Fruit fly (Drosophila melanogaster) whole organism, embryonic: Measurements from ENCODE around the gene CG9626.

Source experiments
- ATbp ChIP-seq: fragments of 200-800 bp; sonication (Bioruptor generic); optimal IDR thresholded peaks from 2 replicates; lab custom pipeline; 2017; ENCODE audit warnings: missing biosample characterization, mild to moderate bottlenecking, missing genetic modification characterization, missing genetic modification reagents
- B-H2 ChIP-seq: fragments of 200-800 bp; sonication (Bioruptor generic); optimal IDR thresholded peaks from 2 replicates; lab custom pipeline; 2018; ENCODE audit warnings: missing biosample characterization, mild to moderate bottlenecking, missing genetic modification characterization
- C15 ChIP-seq: fragments of 200-800 bp; sonication (Bioruptor generic); IDR thresholded peaks from 3 replicates; pipeline ENCODE4 v1.3.6; 2022; ENCODE audit warnings: missing biosample characterization, missing genetic modification characterization
- CG10267 ChIP-seq: fragments of 200-800 bp; sonication (Bioruptor generic); optimal IDR thresholded peaks from 2 replicates; lab custom pipeline; 2018; ENCODE audit warnings: missing biosample characterization, mild to moderate bottlenecking, missing genetic modification characterization, moderate library complexity
- CG10462 ChIP-seq: fragments of 200-800 bp; sonication (Bioruptor generic); optimal IDR thresholded peaks from 2 replicates; lab custom pipeline; 2016; ENCODE audit warnings: missing biosample characterization, missing genetic modification characterization
- CG11085 ChIP-seq: fragments of 200-800 bp; sonication (Bioruptor generic); IDR thresholded peaks from 2 replicates; pipeline ENCODE4 v1.3.6; 2022; ENCODE audit warnings: missing biosample characterization, missing genetic modification characterization
- CG12391 ChIP-seq: fragments of 200-800 bp; sonication (Bioruptor generic); optimal IDR thresholded peaks from 3 replicates; lab custom pipeline; 2018; ENCODE audit warnings: missing biosample characterization, mild to moderate bottlenecking, missing genetic modification characterization, moderate library complexity
- CG13287 ChIP-seq: fragments of 200-800 bp; sonication (Bioruptor generic); IDR thresholded peaks from 2 replicates; pipeline ENCODE4 v1.3.6; 2022; ENCODE audit warnings: missing biosample characterization, missing genetic modification characterization; ENCODE audit not compliant: partially characterized antibody
- CG14710 ChIP-seq: fragments of 200-800 bp; sonication (Bioruptor generic); optimal IDR thresholded peaks from 3 replicates; lab custom pipeline; 2019; ENCODE audit warnings: missing biosample characterization, mild to moderate bottlenecking, missing genetic modification characterization, moderate library complexity
- CG17186 ChIP-seq: fragments of 200-800 bp; sonication (Bioruptor generic); optimal IDR thresholded peaks from 3 replicates; lab custom pipeline; 2017; ENCODE audit warnings: missing biosample characterization, missing genetic modification reagents, missing genetic modification characterization
- CG17829 ChIP-seq: fragments of 200-800 bp; optimal IDR thresholded peaks from 2 replicates; lab custom pipeline; 2019; ENCODE audit warnings: missing biosample characterization, mild to moderate bottlenecking, missing genetic modification characterization, moderate library complexity
- CG2678 ChIP-seq: fragments of 200-800 bp; sonication (Bioruptor generic); optimal IDR thresholded peaks from 3 replicates; lab custom pipeline; 2019; ENCODE audit warnings: missing biosample characterization, mild to moderate bottlenecking, missing genetic modification characterization, moderate library complexity
- CG30403 ChIP-seq: fragments of 200-800 bp; sonication (Bioruptor generic); optimal IDR thresholded peaks from 3 replicates; lab custom pipeline; 2016; ENCODE audit warnings: missing biosample characterization, missing genetic modification characterization
- CG34376 ChIP-seq: fragments of 200-800 bp; sonication (Bioruptor generic); optimal IDR thresholded peaks from 2 replicates; lab custom pipeline; 2018; ENCODE audit warnings: missing biosample characterization, mild to moderate bottlenecking, missing genetic modification characterization
- CG4404 ChIP-seq: fragments of 200-800 bp; sonication (Bioruptor generic); IDR thresholded peaks from 2 replicates; pipeline ENCODE4 v1.3.6; 2022; ENCODE audit warnings: missing biosample characterization, missing genetic modification characterization
- CG5953 ChIP-seq: fragments of 200-800 bp; sonication (Bioruptor generic); IDR thresholded peaks from 2 replicates; pipeline ENCODE4 v1.3.6; 2022; ENCODE audit warnings: missing biosample characterization, missing genetic modification characterization
- CG6765 ChIP-seq: fragments of 200-800 bp; sonication (Bioruptor generic); optimal IDR thresholded peaks from 3 replicates; lab custom pipeline; 2017; ENCODE audit warnings: missing biosample characterization, mild to moderate bottlenecking, missing genetic modification characterization
- CG9609 ChIP-seq: fragments of 200-800 bp; sonication (Bioruptor generic); optimal IDR thresholded peaks from 3 replicates; lab custom pipeline; 2016; ENCODE audit warnings: missing biosample characterization, missing genetic modification characterization
- CG9727 ChIP-seq: fragments of 200-800 bp; sonication (Bioruptor generic); optimal IDR thresholded peaks from 3 replicates; lab custom pipeline; 2017; ENCODE audit warnings: missing biosample characterization, mild to moderate bottlenecking, missing genetic modification characterization
- Deaf1 ChIP-seq: fragments of 200-800 bp; optimal IDR thresholded peaks from 3 replicates; lab custom pipeline; 2019; ENCODE audit warnings: missing biosample characterization, mild to moderate bottlenecking, missing genetic modification characterization, moderate library complexity
- Dip2 ChIP-seq: fragments of 200-800 bp; sonication (Bioruptor generic); IDR thresholded peaks from 2 replicates; pipeline ENCODE4 v1.3.6; 2022; ENCODE audit warnings: missing biosample characterization, missing genetic modification characterization
- Eip74EF ChIP-seq, 2 experiments: fragments of 200-800 bp in 1 of 2; fragments of >200 bp in 1 of 2; sonication (Bioruptor generic) in 1 of 2; optimal IDR thresholded peaks; 2 replicates each; lab custom pipeline; 2017 to 2019; ENCODE audit warnings: missing biosample characterization in 2 of 2, missing genetic modification characterization in 2 of 2, mild to moderate bottlenecking in 1 of 2, moderate library complexity in 1 of 2
- HLHmδ ChIP-seq: fragments of 200-800 bp; sonication (Bioruptor generic); optimal IDR thresholded peaks from 2 replicates; lab custom pipeline; 2018; ENCODE audit warnings: missing biosample characterization, mild to moderate bottlenecking, missing genetic modification characterization, moderate library complexity
- Hsf ChIP-seq: fragments of 200-800 bp; sonication (Bioruptor generic); optimal IDR thresholded peaks from 3 replicates; lab custom pipeline; 2016; ENCODE audit warnings: missing biosample characterization, missing genetic modification characterization
- NFAT ChIP-seq: fragments of 200-800 bp; sonication (Bioruptor generic); IDR thresholded peaks from 2 replicates; pipeline ENCODE4 v1.3.6; 2022; ENCODE audit warnings: missing biosample characterization, missing genetic modification characterization
- NK7.1 ChIP-seq: fragments of 200-800 bp; sonication (Bioruptor generic); optimal IDR thresholded peaks from 3 replicates; lab custom pipeline; 2016; ENCODE audit warnings: missing biosample characterization, missing genetic modification characterization
- al ChIP-seq: fragments of 200-800 bp; sonication (Bioruptor generic); IDR thresholded peaks from 2 replicates; pipeline ENCODE4 v1.3.6; 2022; ENCODE audit warnings: missing biosample characterization, missing genetic modification characterization
- ap ChIP-seq: fragments of 200-800 bp; sonication (Bioruptor generic); IDR thresholded peaks from 2 replicates; pipeline ENCODE4 v1.3.6; 2022; ENCODE audit warnings: missing biosample characterization, missing genetic modification characterization
- btn ChIP-seq: fragments of 200-800 bp; sonication (Bioruptor generic); optimal IDR thresholded peaks from 2 replicates; lab custom pipeline; 2016; ENCODE audit warnings: missing biosample characterization, missing genetic modification characterization
- cato ChIP-seq: fragments of 200-800 bp; sonication (Bioruptor generic); optimal IDR thresholded peaks from 2 replicates; lab custom pipeline; 2016; ENCODE audit warnings: missing biosample characterization, missing genetic modification characterization, borderline replicate concordance
- chinmo ChIP-seq: fragments of 200-800 bp; sonication (Bioruptor generic); IDR thresholded peaks from 4 replicates; pipeline ENCODE4 v1.3.6; 2022; ENCODE audit warnings: missing biosample characterization, missing genetic modification characterization; ENCODE audit not compliant: partially characterized antibody
- chn ChIP-seq: fragments of 200-800 bp; sonication (Bioruptor generic); optimal IDR thresholded peaks from 2 replicates; lab custom pipeline; 2016; ENCODE audit warnings: missing biosample characterization, missing genetic modification characterization
- ci ChIP-seq: fragments of 200-800 bp; sonication (Bioruptor generic); IDR thresholded peaks from 3 replicates; pipeline ENCODE4 v1.3.6; 2022; ENCODE audit warnings: missing biosample characterization, missing genetic modification characterization
- crp ChIP-seq, 2 experiments: fragments of 200-800 bp; sonication (Bioruptor generic); optimal IDR thresholded peaks; 2 replicates in 1 of 2; 3 replicates in 1 of 2; lab custom pipeline; 2017; ENCODE audit warnings: missing biosample characterization in 2 of 2, missing genetic modification characterization in 2 of 2, mild to moderate bottlenecking in 1 of 2, moderate library complexity in 1 of 2
- dmrt11E ChIP-seq: fragments of 200-800 bp; sonication (Bioruptor generic); optimal IDR thresholded peaks from 3 replicates; lab custom pipeline; 2018; ENCODE audit warnings: missing biosample characterization, mild to moderate bottlenecking, missing genetic modification characterization, moderate library complexity
- eve ChIP-seq, 2 experiments: fragments of >200 bp; optimal IDR thresholded peaks; 2 replicates each; lab custom pipeline; 2017; ENCODE audit warnings: missing biosample characterization in 2 of 2, missing genetic modification characterization in 2 of 2
- fd96Cb ChIP-seq: fragments of 200-800 bp; sonication (Bioruptor generic); optimal IDR thresholded peaks from 2 replicates; lab custom pipeline; 2018; ENCODE audit warnings: missing biosample characterization, mild to moderate bottlenecking, missing genetic modification characterization, moderate library complexity
- fu2 ChIP-seq: fragments of 200-800 bp; sonication (Bioruptor generic); optimal IDR thresholded peaks from 2 replicates; lab custom pipeline; 2016; ENCODE audit warnings: missing biosample characterization, missing genetic modification characterization
- grau ChIP-seq: fragments of 200-800 bp; optimal IDR thresholded peaks from 3 replicates; lab custom pipeline; 2019; ENCODE audit warnings: missing biosample characterization, mild to moderate bottlenecking, missing genetic modification characterization, moderate library complexity
- hb ChIP-seq: fragments of 200-800 bp; sonication (Bioruptor generic); IDR thresholded peaks from 3 replicates; pipeline ENCODE4 v1.3.6; 2022; ENCODE audit warnings: missing biosample characterization, missing genetic modification characterization; ENCODE audit not compliant: partially characterized antibody
- ken ChIP-seq: fragments of 200-800 bp; sonication (Bioruptor generic); IDR thresholded peaks from 3 replicates; pipeline ENCODE4 v1.3.6; 2022; ENCODE audit warnings: missing biosample characterization, missing genetic modification characterization
- lmd ChIP-seq: fragments of 200-800 bp; sonication (Bioruptor generic); IDR thresholded peaks from 2 replicates; pipeline ENCODE4 v1.3.6; 2022; ENCODE audit warnings: missing biosample characterization, missing genetic modification characterization
- nmo ChIP-seq: fragments of 200-800 bp; sonication (Bioruptor generic); optimal IDR thresholded peaks from 2 replicates; lab custom pipeline; 2018; ENCODE audit warnings: missing biosample characterization, mild to moderate bottlenecking, missing genetic modification characterization, moderate library complexity
- org-1 ChIP-seq: fragments of 200-800 bp; sonication (Bioruptor generic); optimal IDR thresholded peaks from 2 replicates; lab custom pipeline; 2017; ENCODE audit warnings: missing biosample characterization, missing genetic modification characterization
- otp ChIP-seq: fragments of 200-800 bp; sonication (Bioruptor generic); IDR thresholded peaks from 3 replicates; pipeline ENCODE4, ENCODE4 v1.3.6; 2022; ENCODE audit warnings: missing biosample characterization, missing genetic modification characterization
- peb ChIP-seq: fragments of 200-800 bp; sonication (Bioruptor generic); IDR thresholded peaks from 2 replicates; pipeline ENCODE4 v1.3.6; 2022; ENCODE audit warnings: missing biosample characterization, missing genetic modification characterization
- sens-2 ChIP-seq: fragments of 200-800 bp; sonication (Bioruptor generic); IDR thresholded peaks from 2 replicates; pipeline ENCODE4 v1.3.6; 2022; ENCODE audit warnings: missing biosample characterization, missing genetic modification characterization
- sr ChIP-seq: fragments of 200-800 bp; sonication (Bioruptor generic); IDR thresholded peaks from 3 replicates; pipeline ENCODE4 v1.3.6; 2022; ENCODE audit warnings: missing biosample characterization, missing genetic modification characterization
- yki ChIP-seq: fragments of >200 bp; optimal IDR thresholded peaks from 3 replicates; lab custom pipeline; 2018
- zen ChIP-seq: fragments of 200-800 bp; sonication (Bioruptor generic); optimal IDR thresholded peaks from 3 replicates; lab custom pipeline; 2018; ENCODE audit warnings: missing biosample characterization, mild to moderate bottlenecking, missing genetic modification characterization, moderate library complexity
- zf30C ChIP-seq: fragments of 200-800 bp; sonication (Bioruptor generic); optimal IDR thresholded peaks from 3 replicates; lab custom pipeline; 2018; ENCODE audit warnings: missing biosample characterization, mild to moderate bottlenecking, missing genetic modification characterization

The CG9626 gene

dm6 chr3R:8336012-8336567 lies 35.3 kb upstream of the CG9626 start (continued):
- TF ChIP-seq CG11085 (GFP tag; lab: Robert Waterston, UW) (no peak), CG10267 (peak; percentile 45), ap (GFP tag; lab: Robert Waterston, UW) (no peak), NK7.1 (no peak), btn (GFP tag; lab: Kevin White, UChicago) (no peak), ATbp (GFP tag; lab: Kevin White, UChicago) (no peak), CG30403 (GFP tag; lab: Kevin White, UChicago) (no peak), CG17829 (tag; lab: Kevin White, UChicago) (peak; percentile 48), Hsf (no peak), CG34376 (GFP tag; lab: Kevin White, UChicago) (no peak), chinmo (GFP tag; lab: Robert Waterston, UW) (no peak), fd96Cb (tag; lab: Kevin White, UChicago) (peak; percentile 2), fu2 (GFP tag; lab: Kevin White, UChicago) (no peak), Eip74EF (GFP tag; optimal IDR thresholded peaks at IDR 0.05; lab: Kevin White, UChicago) (no peak), CG10462 (no peak), zf30C (GFP tag; lab: Kevin White, UChicago) (peak; percentile 74), otp (GFP tag; lab: Robert Waterston, UW) (no peak), CG17186 (GFP tag; lab: Kevin White, UChicago) (no peak), CG12391 (tag; lab: Kevin White, UChicago) (peak; percentile 48), B-H2 (GFP tag; lab: Kevin White, UChicago) (no peak), CG6765 (no peak), crp (GFP tag; optimal IDR thresholded peaks at IDR 0.05; lab: Kevin White, UChicago) (no peak), ken (no peak), CG9609 (GFP tag; lab: Kevin White, UChicago) (no peak), al (GFP tag; lab: Robert Waterston, UW) (no peak), chn (GFP tag; lab: Kevin White, UChicago) (no peak), CG9727 (peak; percentile 62), sr (GFP tag; lab: Robert Waterston, UW) (no peak), dmrt11E (peak; percentile 65), sens-2 (GFP tag; lab: Robert Waterston, UW) (no peak), CG14710 (peak; percentile 38), eve (GFP tag; optimal IDR thresholded peaks at IDR 0.05; lab: Kevin White, UChicago) (no peak), CG4404 (GFP tag; lab: Robert Waterston, UW) (peak; percentile 39), Deaf1 (tag; lab: Kevin White, UChicago) (no peak), nmo (peak; percentile 41), CG13287 (no peak), C15 (GFP tag; lab: Robert Waterston, UW) (no peak), cato (GFP tag; lab: Kevin White, UChicago) (no peak), ci (GFP tag; lab: Robert Waterston, UW) (no peak), yki (lab: Kevin White, UChicago) (no peak), peb (GFP tag; lab: Robert Waterston, UW) (no peak), org-1 (GFP tag; lab: Kevin White, UChicago) (no peak), CG5953 (no peak), CG2678 (no peak), zen (tag; lab: Kevin White, UChicago) (peak; percentile 15), Dip2 (GFP tag; lab: Robert Waterston, UW) (no peak), lmd (no peak), hb (GFP tag; lab: Robert Waterston, UW) (no peak), NFAT (GFP tag; lab: Robert Waterston, UW) (no peak), HLHmδ (GFP tag; lab: Kevin White, UChicago) (no peak), grau (tag; lab: Kevin White, UChicago) (peak; percentile 34)
